Fruit fly (Drosophila melanogaster): ENCODE data around the gene Ptp61F.

The Ptp61F gene

DNA sequence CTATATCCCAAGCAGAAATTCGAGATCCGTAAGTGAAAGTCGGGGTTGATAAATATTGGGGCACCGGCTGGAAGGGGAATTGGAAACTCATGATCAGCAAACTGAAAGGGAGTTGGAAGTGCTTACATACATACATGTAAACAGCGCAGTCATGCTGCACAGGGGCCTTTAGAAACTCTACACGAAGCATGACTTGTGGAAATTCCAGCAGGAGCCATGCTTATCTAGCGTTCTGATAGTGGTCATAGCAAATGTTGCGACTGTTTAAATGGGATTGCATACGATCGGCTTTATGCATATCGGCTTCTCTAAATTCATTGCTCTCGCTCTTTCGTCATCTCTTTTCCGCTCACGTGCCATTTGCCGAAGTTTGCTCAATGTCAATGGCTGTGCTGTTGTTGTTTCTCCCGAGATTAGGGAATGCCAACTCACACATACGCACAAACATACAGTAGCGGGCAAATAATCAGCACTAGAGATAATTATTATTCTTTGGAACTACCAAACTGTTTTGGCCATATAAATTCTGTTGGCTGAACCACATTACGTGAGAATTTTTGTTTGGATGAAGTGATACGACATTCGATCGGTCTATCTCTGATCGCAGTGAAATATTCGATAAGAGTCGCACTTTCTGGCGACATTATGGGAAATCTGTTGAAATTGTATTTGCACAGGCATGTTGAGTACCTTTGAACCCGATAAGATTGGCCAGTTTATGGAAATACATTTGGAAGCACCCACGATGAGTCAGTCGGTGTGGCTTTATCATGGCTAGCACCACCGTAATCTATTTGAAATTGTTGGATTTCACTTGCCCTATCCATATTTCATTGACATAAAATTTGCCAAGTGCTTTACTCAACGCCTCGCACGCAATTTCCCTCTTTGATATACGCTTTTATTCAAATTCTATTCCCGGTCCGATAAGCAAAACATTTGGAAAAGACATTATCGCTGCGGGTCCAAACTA is 138.8 kb downstream of the Ptp61F start (continued):
- TF ChIP-seq Sry-β (GFP tag; optimal IDR thresholded peaks at IDR 0.05) (no peak), bigmax (GFP tag; optimal IDR thresholded peaks at IDR 0.05) (no peak), CG2889 (GFP tag; IDR thresholded peaks at IDR 0.05) (no peak), CG15601 (tag; optimal IDR thresholded peaks at IDR 0.05) (no peak), CG12659 (GFP tag; optimal IDR thresholded peaks at IDR 0.05) (no peak), CG1529 (GFP tag; optimal IDR thresholded peaks at IDR 0.05) (no peak), sqz (GFP tag; optimal IDR thresholded peaks at IDR 0.05) (no peak), rib (GFP tag; IDR thresholded peaks at IDR 0.05) (no peak), Xbp1 (GFP tag; optimal IDR thresholded peaks at IDR 0.05) (no peak), Oaz (GFP tag; IDR thresholded peaks at IDR 0.05) (no peak), exex (tag; optimal IDR thresholded peaks at IDR 0.05) (peak; percentile 96), ro (GFP tag; IDR thresholded peaks at IDR 0.05) (no peak), dati (GFP tag; IDR thresholded peaks at IDR 0.05) (no peak), gem (tag; optimal IDR thresholded peaks at IDR 0.05) (no peak), CG8924 (tag; optimal IDR thresholded peaks at IDR 0.05) (no peak), CG17385 (GFP tag; optimal IDR thresholded peaks at IDR 0.05) (no peak), esg (GFP tag; conservative IDR thresholded peaks at IDR 0.05) (no peak), ind (GFP tag; optimal IDR thresholded peaks at IDR 0.05) (no peak), slp2 (GFP tag; optimal IDR thresholded peaks at IDR 0.05) (no peak), klu (GFP tag; IDR thresholded peaks at IDR 0.05) (no peak), Sin3A (optimal IDR thresholded peaks at IDR 0.05) (no peak), CG1602 (GFP tag; optimal IDR thresholded peaks at IDR 0.05) (no peak), sna (GFP tag; IDR thresholded peaks at IDR 0.05; ENCODE audit: partially characterized antibody) (no peak), CG3407 (GFP tag; optimal IDR thresholded peaks at IDR 0.05) (no peak), CG18476 (GFP tag; optimal IDR thresholded peaks at IDR 0.05) (no peak), CG4424 (GFP tag; optimal IDR thresholded peaks at IDR 0.05) (no peak), phol (tag; optimal IDR thresholded peaks at IDR 0.05) (no peak), CG30020 (tag; optimal IDR thresholded peaks at IDR 0.05) (no peak), sd (tag; optimal IDR thresholded peaks at IDR 0.05) (peak; percentile 89), Fer3 (tag; optimal IDR thresholded peaks at IDR 0.05) (peak; percentile 15), Adf1 (GFP tag; IDR thresholded peaks at IDR 0.05) (no peak; the same call in 1 of the 2 replicates), Eip74EF (GFP tag; optimal IDR thresholded peaks at IDR 0.05) (no peak), zen (tag; optimal IDR thresholded peaks at IDR 0.05) (no peak), CG6791 (GFP tag; IDR thresholded peaks at IDR 0.05; ENCODE audit: partially characterized antibody) (no peak), Lhr (GFP tag; optimal IDR thresholded peaks at IDR 0.05) (no peak), CG3281 (GFP tag; optimal IDR thresholded peaks at IDR 0.05) (peak; percentile 9), CG6765 (GFP tag; optimal IDR thresholded peaks at IDR 0.05) (no peak), Ptx1 (GFP tag; IDR thresholded peaks at IDR 0.05) (no peak), CG7963 (GFP tag; IDR thresholded peaks at IDR 0.05; ENCODE audit: partially characterized antibody) (no peak), CoRest (tag; optimal IDR thresholded peaks at IDR 0.05) (no peak), CG13775 (GFP tag; optimal IDR thresholded peaks at IDR 0.05) (no peak), Bgb (GFP tag; IDR thresholded peaks at IDR 0.05; ENCODE audit: partially characterized antibody) (no peak), CG13123 (GFP tag; optimal IDR thresholded peaks at IDR 0.05) (no peak), Mrtf (GFP tag; IDR thresholded peaks at IDR 0.05) (no peak), zfh2 (GFP tag; optimal IDR thresholded peaks at IDR 0.05) (no peak), Trl (optimal IDR thresholded peaks at IDR 0.05) (peak in 1 of 2 experiments; percentile 3), Trl (GFP tag; optimal IDR thresholded peaks at IDR 0.05) (no peak), CG4730 (GFP tag; IDR thresholded peaks at IDR 0.05) (no peak), CG12299 (tag; optimal IDR thresholded peaks at IDR 0.05) (no peak)

Data from whole organism, embryonic.